Fruit fly (Drosophila melanogaster): ENCODE results near the gene CG2059.

dm6 chrX:7320455-7321224, 34.5 kb downstream of the CG2059 start:
- TF ChIP-seq Myc (optimal IDR thresholded peaks at IDR 0.05) (no peak), psq (optimal IDR thresholded peaks at IDR 0.05) (no peak), h (optimal IDR thresholded peaks at IDR 0.05) (no peak), insv (optimal IDR thresholded peaks at IDR 0.05) (no peak)
